Worm (Caenorhabditis elegans): ENCODE results near the gene F21C10.3.

DNA sequence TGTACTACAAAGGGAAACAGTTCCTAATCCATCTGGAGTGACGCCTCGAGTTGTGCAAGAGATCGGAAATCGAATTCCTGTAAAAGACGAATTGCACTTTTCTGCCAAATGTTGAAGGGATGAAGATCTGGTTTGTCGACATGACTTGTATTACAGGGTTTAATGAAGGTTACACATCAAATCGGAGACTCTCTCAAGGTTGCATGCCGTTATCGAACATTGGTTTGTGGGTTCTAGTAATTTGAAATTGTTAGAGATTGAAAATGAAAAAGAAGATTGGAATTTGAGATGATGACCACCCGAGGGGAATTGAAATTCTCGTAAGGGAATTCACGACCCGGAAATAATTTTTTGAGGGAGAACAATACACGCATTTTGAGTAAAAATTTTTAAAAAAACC lies 38.4 kb downstream of the F21C10.3 start:
- TF ChIP-seq nhr-11 (tag; optimal IDR thresholded peaks at IDR 0.05) (no peak), lsy-2 (tag; optimal IDR thresholded peaks at IDR 0.05) (no peak), ama-1 (optimal IDR thresholded peaks at IDR 0.05) (no peak), egl-27 (tag; optimal IDR thresholded peaks at IDR 0.05) (no peak), elt-1 (tag; optimal IDR thresholded peaks at IDR 0.05) (no peak), ztf-4 (tag; optimal IDR thresholded peaks at IDR 0.05) (no peak), nhr-23 (tag; optimal IDR thresholded peaks at IDR 0.05) (no peak), dmd-4 (tag; optimal IDR thresholded peaks at IDR 0.05) (no peak)

All from whole organism, L2 larva.